Worm (Caenorhabditis elegans) whole organism, young adult: ENCODE results near the gene nucb-1.

Source experiments
- B0336.3 ChIP-seq: fragments of 200-800 bp; sonication (Bioruptor generic); IDR thresholded peaks from 2 replicates; pipeline ENCODE4 v1.3.6; 2022; ENCODE audit warnings: missing genetic modification characterization, missing compliant biosample characterization
- D2030.7 ChIP-seq: fragments of 200-800 bp; sonication (Bioruptor generic); IDR thresholded peaks from 2 replicates; pipeline ENCODE4 v1.3.6; 2022; ENCODE audit warnings: missing genetic modification reagents, missing genetic modification characterization, missing compliant biosample characterization
- F10E7.11 ChIP-seq: sonication (generic microtip); optimal IDR thresholded peaks from 2 replicates; lab custom pipeline; 2017; ENCODE audit warnings: mild to moderate bottlenecking, missing genetic modification characterization, moderate library complexity, missing compliant biosample characterization
- F22D6.2 ChIP-seq: sonication (generic microtip); optimal IDR thresholded peaks from 2 replicates; lab custom pipeline; 2016; ENCODE audit warnings: mild to moderate bottlenecking, missing genetic modification characterization, missing compliant biosample characterization
- F39B2.1 ChIP-seq: fragments of 200-800 bp; sonication (Bioruptor generic); IDR thresholded peaks from 2 replicates; pipeline ENCODE4 v1.3.6; 2022; ENCODE audit warnings: missing genetic modification reagents, missing genetic modification characterization, missing compliant biosample characterization
- F55B11.4 ChIP-seq: sonication (generic microtip); optimal IDR thresholded peaks from 2 replicates; lab custom pipeline; 2016; ENCODE audit warnings: missing compliant biosample characterization, missing genetic modification characterization, borderline replicate concordance; ENCODE audit not compliant: insufficient read depth
- T26A5.8 ChIP-seq: sonication (generic microtip); optimal IDR thresholded peaks from 2 replicates; lab custom pipeline; 2016; ENCODE audit warnings: missing genetic modification characterization, missing compliant biosample characterization
- Y53F4B.3 ChIP-seq: fragments of 200-800 bp; sonication (Bioruptor generic); IDR thresholded peaks from 2 replicates; pipeline ENCODE4 v1.3.6; 2022; ENCODE audit warnings: missing genetic modification reagents, missing genetic modification characterization, missing compliant biosample characterization
- Y95B8A.8 ChIP-seq: fragments of 200-800 bp; sonication (Bioruptor generic); IDR thresholded peaks from 2 replicates; pipeline ENCODE4 v1.3.6; 2022; ENCODE audit warnings: missing genetic modification reagents, missing genetic modification characterization, missing compliant biosample characterization
- ZK185.1 ChIP-seq: sonication (generic microtip); optimal IDR thresholded peaks from 2 replicates; lab custom pipeline; 2016; ENCODE audit warnings: mild to moderate bottlenecking, missing genetic modification characterization, missing compliant biosample characterization; ENCODE audit not compliant: poor library complexity, severe bottlenecking
- akir-1 ChIP-seq: fragments of 200-800 bp; sonication (Bioruptor generic); optimal IDR thresholded peaks from 2 replicates; lab custom pipeline; 2018; ENCODE audit warnings: mild to moderate bottlenecking, missing genetic modification characterization, moderate library complexity, missing compliant biosample characterization
- ama-1 ChIP-seq, 3 experiments: fragments of 150-350 bp in 1 of 3; sonication (generic microtip) in 2 of 3; optimal IDR thresholded peaks; 2 replicates each; lab custom pipeline; 2014 to 2018; ENCODE audit warnings: missing biosample characterization in 2 of 3, missing genetic modification characterization in 2 of 3, missing genetic modification reagents in 2 of 3
- aptf-3 ChIP-seq: fragments of 200-800 bp; sonication (Bioruptor generic); IDR thresholded peaks from 2 replicates; pipeline ENCODE4 v1.3.6; 2022; ENCODE audit warnings: missing genetic modification characterization, missing compliant biosample characterization
- atf-7 ChIP-seq: sonication (generic microtip); optimal IDR thresholded peaks from 2 replicates; lab custom pipeline; 2017; ENCODE audit warnings: mild to moderate bottlenecking, missing genetic modification characterization, missing compliant biosample characterization
- attf-5 ChIP-seq: fragments of 200-800 bp; sonication (Bioruptor generic); optimal IDR thresholded peaks from 2 replicates; lab custom pipeline; 2018; ENCODE audit warnings: mild to moderate bottlenecking, missing genetic modification characterization, missing compliant biosample characterization
- ceh-27 ChIP-seq: fragments of 200-800 bp; sonication (Bioruptor generic); optimal IDR thresholded peaks from 2 replicates; lab custom pipeline; 2018; ENCODE audit warnings: mild to moderate bottlenecking, missing genetic modification characterization, moderate library complexity, missing compliant biosample characterization
- ceh-40 ChIP-seq: fragments of 200-800 bp; sonication (Bioruptor generic); IDR thresholded peaks from 2 replicates; pipeline ENCODE4 v1.3.6; 2022; ENCODE audit warnings: missing genetic modification characterization, missing compliant biosample characterization
- chd-7 ChIP-seq: sonication (generic microtip); optimal IDR thresholded peaks from 2 replicates; lab custom pipeline; 2016; ENCODE audit warnings: mild to moderate bottlenecking, missing genetic modification characterization, moderate library complexity, missing compliant biosample characterization
- egrh-3 ChIP-seq: fragments of 200-800 bp; sonication (Bioruptor generic); IDR thresholded peaks from 2 replicates; pipeline ENCODE4 v1.3.6; 2022; ENCODE audit warnings: missing genetic modification reagents, missing genetic modification characterization, missing compliant biosample characterization
- ekl-4 ChIP-seq: fragments of 200-800 bp; sonication (Bioruptor generic); IDR thresholded peaks from 2 replicates; pipeline ENCODE4 v1.3.6; 2022; ENCODE audit warnings: missing genetic modification reagents, missing genetic modification characterization, missing compliant biosample characterization
- gei-17 ChIP-seq: fragments of 200-800 bp; sonication (Bioruptor generic); optimal IDR thresholded peaks from 2 replicates; lab custom pipeline; 2018; ENCODE audit warnings: mild to moderate bottlenecking, missing genetic modification characterization, missing compliant biosample characterization
- him-1 ChIP-seq: sonication (generic microtip); optimal IDR thresholded peaks from 2 replicates; lab custom pipeline; 2016; ENCODE audit warnings: missing genotype, missing genetic modification reagents, missing genetic modification characterization, missing compliant biosample characterization
- hmg-20 ChIP-seq: fragments of 200-800 bp; sonication (Bioruptor generic); IDR thresholded peaks from 2 replicates; pipeline ENCODE4 v1.3.6; 2022; ENCODE audit warnings: missing genetic modification reagents, missing genetic modification characterization, missing compliant biosample characterization
- let-607 ChIP-seq, 2 experiments: fragments of 200-800 bp in 1 of 2; sonication (Bioruptor generic) in 1 of 2; sonication (generic microtip) in 1 of 2; optimal IDR thresholded peaks; 2 replicates each; lab custom pipeline; 2016 to 2018; ENCODE audit warnings: mild to moderate bottlenecking in 2 of 2, missing compliant biosample characterization in 2 of 2, missing genetic modification characterization in 2 of 2, moderate library complexity in 2 of 2, missing genotype in 1 of 2
- lsl-1 ChIP-seq: fragments of 200-800 bp; sonication (Bioruptor generic); optimal IDR thresholded peaks from 2 replicates; lab custom pipeline; 2018; ENCODE audit warnings: mild to moderate bottlenecking, missing genetic modification characterization, moderate library complexity, missing compliant biosample characterization
- madf-10 ChIP-seq: sonication (generic microtip); optimal IDR thresholded peaks from 2 replicates; lab custom pipeline; 2016; ENCODE audit warnings: mild to moderate bottlenecking, missing genetic modification characterization, missing compliant biosample characterization
- madf-8 ChIP-seq: fragments of 200-800 bp; sonication (Bioruptor generic); conservative IDR thresholded peaks from 2 replicates; pipeline ENCODE4 v1.3.6; 2022; ENCODE audit warnings: missing genetic modification reagents, missing genetic modification characterization, missing compliant biosample characterization
- mes-4 ChIP-seq: sonication (generic microtip); optimal IDR thresholded peaks from 2 replicates; lab custom pipeline; 2016; ENCODE audit warnings: missing genotype, missing genetic modification characterization, missing compliant biosample characterization
- mxl-1 ChIP-seq: sonication (generic microtip); optimal IDR thresholded peaks from 2 replicates; lab custom pipeline; 2016; ENCODE audit warnings: missing genetic modification characterization, missing compliant biosample characterization
- nfyb-1 ChIP-seq: fragments of 200-800 bp; sonication (Bioruptor generic); IDR thresholded peaks from 2 replicates; pipeline ENCODE4 v1.3.6; 2022; ENCODE audit warnings: missing genetic modification reagents, missing genetic modification characterization, missing compliant biosample characterization
- nhr-120 ChIP-seq: fragments of 200-800 bp; sonication (Bioruptor generic); IDR thresholded peaks from 2 replicates; pipeline ENCODE4 v1.3.6; 2022; ENCODE audit warnings: missing genetic modification characterization, missing compliant biosample characterization
- nhr-179 ChIP-seq: sonication (generic microtip); optimal IDR thresholded peaks from 2 replicates; lab custom pipeline; 2016; ENCODE audit warnings: mild to moderate bottlenecking, missing genetic modification characterization, missing compliant biosample characterization
- nhr-80 ChIP-seq: sonication (generic microtip); optimal IDR thresholded peaks from 2 replicates; lab custom pipeline; 2016; ENCODE audit warnings: missing genetic modification characterization, missing compliant biosample characterization
- nhr-90 ChIP-seq: sonication (generic microtip); optimal IDR thresholded peaks from 2 replicates; lab custom pipeline; 2016; ENCODE audit warnings: missing genotype, mild to moderate bottlenecking, missing genetic modification characterization, missing compliant biosample characterization
- rcor-1 ChIP-seq: fragments of 200-800 bp; sonication (Bioruptor generic); IDR thresholded peaks from 2 replicates; pipeline ENCODE4 v1.3.6; 2022; ENCODE audit warnings: missing genetic modification reagents, missing genetic modification characterization, missing compliant biosample characterization
- rec-8 ChIP-seq, 2 experiments: sonication (generic microtip); optimal IDR thresholded peaks; 2 replicates each; lab custom pipeline; 2016; ENCODE audit warnings: mild to moderate bottlenecking in 2 of 2, missing genetic modification characterization in 2 of 2, missing genetic modification reagents in 2 of 2, missing genotype in 2 of 2, missing biosample characterization in 1 of 2, missing compliant biosample characterization in 1 of 2, moderate library complexity in 1 of 2
- sea-2 ChIP-seq: fragments of 200-800 bp; sonication (Bioruptor generic); IDR thresholded peaks from 2 replicates; pipeline ENCODE4 v1.3.6; 2022; ENCODE audit warnings: missing genetic modification characterization, missing compliant biosample characterization
- snpc-1.1 ChIP-seq: sonication (generic microtip); optimal IDR thresholded peaks from 2 replicates; lab custom pipeline; 2017; ENCODE audit warnings: missing genetic modification characterization, mild to moderate bottlenecking, missing compliant biosample characterization, antibody characterized with exemption, moderate library complexity, missing genotype, missing genetic modification reagents; ENCODE audit not compliant: insufficient read depth
- tlf-1 ChIP-seq: fragments of 200-800 bp; sonication (Bioruptor generic); optimal IDR thresholded peaks from 2 replicates; lab custom pipeline; 2018; ENCODE audit warnings: mild to moderate bottlenecking, missing genetic modification characterization, missing compliant biosample characterization
- zfh-2 ChIP-seq: fragments of 200-800 bp; sonication (Bioruptor generic); conservative IDR thresholded peaks from 2 replicates; pipeline ENCODE4 v1.3.6; 2022; ENCODE audit warnings: missing genetic modification reagents, missing genetic modification characterization, missing compliant biosample characterization
- zim-3 ChIP-seq: sonication (generic microtip); optimal IDR thresholded peaks from 2 replicates; lab custom pipeline; 2017; ENCODE audit warnings: mild to moderate bottlenecking, missing genetic modification characterization, moderate library complexity, missing compliant biosample characterization
- ztf-28 ChIP-seq: fragments of 200-800 bp; sonication (Bioruptor generic); IDR thresholded peaks from 2 replicates; pipeline ENCODE4 v1.3.6; 2022; ENCODE audit warnings: missing genetic modification reagents, missing genetic modification characterization, missing compliant biosample characterization
- ztf-3 ChIP-seq: fragments of 200-800 bp; sonication (Bioruptor generic); optimal IDR thresholded peaks from 2 replicates; lab custom pipeline; 2018; ENCODE audit warnings: mild to moderate bottlenecking, missing genetic modification characterization, missing compliant biosample characterization

The nucb-1 gene

DNA sequence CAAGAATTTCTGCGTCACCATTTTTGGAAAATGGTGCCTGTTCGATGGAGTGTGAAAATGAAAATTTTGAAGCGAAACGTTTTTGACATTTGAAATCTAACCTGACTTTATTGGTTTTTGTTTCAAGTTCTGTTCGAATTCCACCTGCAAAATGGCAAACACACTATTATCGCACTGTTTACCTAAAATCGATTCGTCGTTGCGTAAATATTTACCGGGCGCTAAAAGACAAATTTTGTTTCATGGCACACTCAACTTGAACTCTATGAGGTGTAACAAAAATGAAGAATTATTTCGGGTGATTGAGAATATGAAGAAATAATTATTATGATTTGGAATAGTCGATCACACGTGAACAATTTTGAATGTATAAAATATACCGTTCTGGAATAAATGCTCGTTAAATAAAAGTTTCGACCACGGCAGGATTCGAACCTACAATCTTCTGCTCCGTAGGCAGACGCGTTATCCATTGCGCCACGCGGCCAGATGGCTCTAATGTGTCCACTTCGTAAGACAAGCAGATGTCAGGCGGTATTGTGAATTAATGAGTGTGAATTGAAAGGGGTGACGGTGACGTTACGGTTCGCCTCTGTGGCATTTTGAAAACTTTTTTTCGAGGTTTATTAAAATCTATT lies 49.2 kb upstream of the nucb-1 start (continued):
- TF ChIP-seq nfyb-1 (peak; percentile 74; the same call in 1 of the 2 replicates), let-607 (tag; optimal IDR thresholded peaks at IDR 0.05; lab: Kevin White, UChicago) (peak in 1 of 2 experiments; percentile 39), zfh-2 (GFP tag; lab: Robert Waterston, UW) (no peak), mxl-1 (peak; percentile 69), nhr-179 (tag; lab: Kevin White, UChicago) (no peak), tlf-1 (GFP tag; lab: Kevin White, UChicago) (no peak), F10E7.11 (tag; lab: Kevin White, UChicago) (no peak), lsl-1 (GFP tag; lab: Kevin White, UChicago) (peak; percentile 18), egrh-3 (GFP tag; lab: Robert Waterston, UW) (no peak), Y95B8A.8 (GFP tag; lab: Robert Waterston, UW) (no peak), attf-5 (GFP tag; lab: Kevin White, UChicago) (peak; percentile 55), rcor-1 (peak; percentile 52; the same call in 1 of the 2 replicates), nhr-120 (GFP tag; lab: Robert Waterston, UW) (no peak), sea-2 (no peak), nhr-90 (peak; percentile 79), F55B11.4 (tag; lab: Kevin White, UChicago) (no peak), aptf-3 (GFP tag; lab: Robert Waterston, UW) (no peak), B0336.3 (GFP tag; lab: Robert Waterston, UW) (0 out of 2 replicates have a peak, but pooled peaks have one; percentile 32), rec-8 (tag; optimal IDR thresholded peaks at IDR 0.05; lab: Kevin White, UChicago) (peak; percentile 72 to 76), D2030.7 (GFP tag; lab: Robert Waterston, UW) (peak; percentile 91), T26A5.8 (no peak), zim-3 (tag; lab: Kevin White, UChicago) (no peak), ztf-3 (GFP tag; lab: Kevin White, UChicago) (no peak), akir-1 (GFP tag; lab: Kevin White, UChicago) (no peak), ekl-4 (GFP tag; lab: Robert Waterston, UW) (peak; percentile 55; the same call in 1 of the 2 replicates), F22D6.2 (tag; lab: Kevin White, UChicago) (no peak), ama-1 (optimal IDR thresholded peaks at IDR 0.05; lab: Kevin White, UChicago) (no peak), ama-1 (GFP tag; optimal IDR thresholded peaks at IDR 0.05; lab: Kevin White, UChicago) (peak; percentile 25 to 77), chd-7 (no peak), him-1 (tag; lab: Kevin White, UChicago) (peak; percentile 92), ZK185.1 (tag; lab: Kevin White, UChicago) (peak; percentile 77), F39B2.1 (GFP tag; lab: Robert Waterston, UW) (no peak), hmg-20 (GFP tag; lab: Robert Waterston, UW) (peak; percentile 52; the same call in 1 of the 2 replicates), ceh-40 (GFP tag; lab: Robert Waterston, UW) (no peak), snpc-1.1 (tag; lab: Kevin White, UChicago) (no peak), madf-10 (tag; lab: Kevin White, UChicago) (peak; percentile 55), madf-8 (GFP tag; lab: Robert Waterston, UW) (no peak), gei-17 (GFP tag; lab: Kevin White, UChicago) (no peak), nhr-80 (tag; lab: Kevin White, UChicago) (peak; percentile 23), Y53F4B.3 (GFP tag; lab: Robert Waterston, UW) (no peak; the same call in 1 of the 2 replicates), ztf-28 (GFP tag; lab: Robert Waterston, UW) (no peak), atf-7 (tag; lab: Kevin White, UChicago) (peak; percentile 48), mes-4 (tag; lab: Kevin White, UChicago) (peak; percentile 45), ceh-27 (GFP tag; lab: Kevin White, UChicago) (peak; percentile 10)
